Fruit fly (Drosophila melanogaster) whole organism, prepupa: Measurements from ENCODE around the gene Tango6.

Experiments
- CG11762 ChIP-seq: fragments of 200-800 bp; sonication (Bioruptor generic); optimal IDR thresholded peaks from 3 replicates; lab custom pipeline; 2016; ENCODE audit warnings: missing biosample characterization, missing genetic modification characterization; ENCODE audit not compliant: insufficient read depth
- Sox14 ChIP-seq: fragments of 200-800 bp; sonication (Bioruptor generic); optimal IDR thresholded peaks from 3 replicates; lab custom pipeline; 2016; ENCODE audit warnings: missing biosample characterization, missing genetic modification characterization
- eg ChIP-seq: fragments of 200-800 bp; sonication (Bioruptor generic); IDR thresholded peaks from 3 replicates; pipeline ENCODE4 v1.3.6; 2022; ENCODE audit warnings: missing biosample characterization, missing genetic modification characterization
- fd85E ChIP-seq: fragments of 200-800 bp; sonication (Bioruptor generic); optimal IDR thresholded peaks from 3 replicates; lab custom pipeline; 2016; ENCODE audit warnings: missing biosample characterization, missing genetic modification characterization
- pdm3 ChIP-seq: fragments of 200-800 bp; sonication (Bioruptor generic); optimal IDR thresholded peaks from 3 replicates; lab custom pipeline; 2016; ENCODE audit warnings: missing biosample characterization, missing genetic modification characterization
- ss ChIP-seq, 2 experiments: fragments of 200-800 bp; sonication (Bioruptor generic); optimal IDR thresholded peaks; 2 replicates in 1 of 2; 3 replicates in 1 of 2; lab custom pipeline; 2017 to 2018; ENCODE audit warnings: mild to moderate bottlenecking in 2 of 2, missing biosample characterization in 2 of 2, missing genetic modification characterization in 2 of 2, moderate library complexity in 1 of 2

DNA sequence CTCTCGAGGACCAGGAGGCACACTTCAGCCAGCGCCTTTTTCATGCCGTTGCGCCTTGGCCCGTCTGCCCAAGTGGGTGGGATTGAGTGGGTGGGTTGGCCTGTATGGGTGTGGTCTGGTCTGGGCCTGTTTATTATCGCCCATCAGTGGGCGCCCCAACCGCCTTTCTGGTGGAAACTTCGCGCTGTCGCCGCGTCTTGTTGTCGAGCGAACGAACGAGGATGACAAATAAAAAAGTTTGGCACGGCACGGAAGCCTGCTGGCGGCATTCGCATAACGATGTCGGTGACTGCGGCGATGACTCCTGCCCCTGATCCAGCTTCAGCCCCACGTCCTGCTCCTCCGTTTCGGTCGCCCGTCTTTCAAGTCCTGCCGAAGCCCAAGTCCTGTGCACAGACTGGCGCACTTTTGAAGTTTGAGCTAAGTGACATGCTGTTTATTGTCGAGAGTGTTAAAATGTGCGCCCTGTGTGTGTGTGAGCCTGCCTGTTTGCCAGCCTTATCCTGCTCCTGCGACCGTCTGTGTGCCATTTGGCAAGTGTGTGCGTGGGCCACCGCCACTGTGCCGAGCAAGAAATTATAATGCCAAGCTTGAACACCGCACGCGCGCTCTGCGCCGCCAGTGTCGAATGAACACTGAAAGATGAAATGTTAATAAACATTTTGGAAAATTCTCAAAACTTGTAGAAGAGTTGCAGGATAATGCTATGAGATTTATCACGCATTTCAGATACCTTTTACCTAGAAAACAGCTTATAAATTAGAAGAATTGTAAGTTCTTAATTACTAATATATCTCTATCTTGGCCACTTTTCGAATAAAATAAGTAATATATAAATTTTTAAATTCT, 45.4 kb downstream of the Tango6 start:
- TF ChIP-seq pdm3 (GFP tag; lab: Kevin White, UChicago) (peak; percentile 19), Sox14 (GFP tag; lab: Kevin White, UChicago) (no peak), ss (GFP tag; optimal IDR thresholded peaks at IDR 0.05; lab: Kevin White, UChicago) (peak; percentile 55 to 66), eg (no peak), CG11762 (GFP tag; lab: Kevin White, UChicago) (peak; percentile 28), fd85E (GFP tag; lab: Kevin White, UChicago) (no peak)
